Fruit fly (Drosophila melanogaster): Measurements from ENCODE around the gene CG42762.

Gene CG42762

DNA sequence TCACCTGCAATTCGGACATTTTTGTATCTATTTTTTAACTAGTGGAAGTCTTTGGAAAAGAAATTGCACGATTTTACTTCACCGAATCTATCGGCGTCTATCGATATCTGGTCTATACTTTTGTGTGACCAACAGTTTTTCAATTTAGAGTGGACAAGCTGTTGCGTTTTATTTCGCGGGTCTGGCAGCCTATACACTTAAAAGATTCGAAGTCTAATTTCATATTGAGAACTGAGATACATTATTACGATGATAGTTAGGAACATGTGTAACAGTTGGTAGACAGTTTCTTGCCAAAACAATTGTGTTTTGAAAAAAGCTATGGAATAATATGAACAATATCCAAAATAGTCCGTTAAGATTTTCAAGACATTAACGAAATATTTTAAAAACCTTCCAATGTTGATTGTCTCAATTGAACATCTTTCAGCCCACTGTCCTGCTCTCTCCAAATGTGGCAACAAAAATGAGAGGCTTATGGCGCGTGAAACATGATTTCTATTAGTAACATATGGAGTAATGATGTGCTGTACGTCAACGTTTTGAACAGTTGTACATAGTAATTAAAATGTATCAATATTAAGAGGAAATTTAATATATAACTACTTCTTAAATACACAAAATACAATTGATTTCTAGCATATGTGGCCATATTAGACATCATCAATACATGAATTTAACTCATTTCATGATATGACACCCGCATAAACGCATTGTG is 18.6 kb upstream of the CG42762 start, which contains the start of gene Acbp1 (continued):
- TF ChIP-seq CG15011 (GFP tag; optimal IDR thresholded peaks at IDR 0.05) (peak; percentile 97), Aef1 (GFP tag; IDR thresholded peaks at IDR 0.05) (peak; percentile 90), CG18476 (GFP tag; optimal IDR thresholded peaks at IDR 0.05) (peak; percentile 94), CG18262 (tag; optimal IDR thresholded peaks at IDR 0.05) (peak; percentile 99), Doc3 (GFP tag; IDR thresholded peaks at IDR 0.05; ENCODE audit: partially characterized antibody) (peak; percentile 80), psq (GFP tag; optimal IDR thresholded peaks at IDR 0.05) (peak; percentile 64), Dp (GFP tag; optimal IDR thresholded peaks at IDR 0.05) (peak; percentile 61), CG4854 (GFP tag; optimal IDR thresholded peaks at IDR 0.05) (peak; percentile 88), ac (GFP tag; optimal IDR thresholded peaks at IDR 0.05) (peak; percentile 91), CG2889 (GFP tag; IDR thresholded peaks at IDR 0.05) (peak; percentile 87; the same call in 2 of the 3 replicates), ssp (GFP tag; IDR thresholded peaks at IDR 0.05) (peak; percentile 87), ewg (GFP tag; optimal IDR thresholded peaks at IDR 0.05) (peak; percentile 88), tx (GFP tag; optimal IDR thresholded peaks at IDR 0.05) (peak; percentile 97), CG13296 (GFP tag; optimal IDR thresholded peaks at IDR 0.05) (peak; percentile 99), CG10979 (tag; optimal IDR thresholded peaks at IDR 0.05) (peak; percentile 99), Myb (GFP tag; optimal IDR thresholded peaks at IDR 0.05) (peak; percentile 88), CG11247 (GFP tag; IDR thresholded peaks at IDR 0.05) (peak; percentile 89), emc (GFP tag; optimal IDR thresholded peaks at IDR 0.05) (peak; percentile 75), stwl (tag; optimal IDR thresholded peaks at IDR 0.05) (peak; percentile 96), sob (GFP tag; IDR thresholded peaks at IDR 0.05) (peak; percentile 94), so (GFP tag; IDR thresholded peaks at IDR 0.05) (peak; percentile 94), fu2 (GFP tag; optimal IDR thresholded peaks at IDR 0.05) (peak; percentile 96), TFAM (GFP tag; optimal IDR thresholded peaks at IDR 0.05) (peak; percentile 84), mld (GFP tag; IDR thresholded peaks at IDR 0.05; ENCODE audit: partially characterized antibody) (peak; percentile 81; the same call in 2 of the 3 replicates), Max (GFP tag; optimal IDR thresholded peaks at IDR 0.05) (peak; percentile 92), Elba2 (GFP tag; optimal IDR thresholded peaks at IDR 0.05) (peak; percentile 60), ato (GFP tag; IDR thresholded peaks at IDR 0.05; ENCODE audit: partially characterized antibody) (peak; percentile 68), seq (GFP tag; IDR thresholded peaks at IDR 0.05) (peak; percentile 93), CG34224 (GFP tag; IDR thresholded peaks at IDR 0.05; ENCODE audit: partially characterized antibody) (peak; percentile 83; the same call in 2 of the 3 replicates), CG17359 (tag; optimal IDR thresholded peaks at IDR 0.05) (peak; percentile 96), pfk (GFP tag; optimal IDR thresholded peaks at IDR 0.05) (peak; percentile 71), chif (GFP tag; optimal IDR thresholded peaks at IDR 0.05) (peak; percentile 91 to 95), CG15073 (GFP tag; optimal IDR thresholded peaks at IDR 0.05) (peak; percentile 71), Fer2 (tag; optimal IDR thresholded peaks at IDR 0.05) (peak; percentile 93), CG7745 (tag; optimal IDR thresholded peaks at IDR 0.05) (peak; percentile 93), CG6175 (GFP tag; IDR thresholded peaks at IDR 0.05) (peak; percentile 86), YL-1 (GFP tag; optimal IDR thresholded peaks at IDR 0.05) (peak; percentile 97), knrl (GFP tag; IDR thresholded peaks at IDR 0.05; ENCODE audit: partially characterized antibody) (peak; percentile 77), CG10321 (GFP tag; IDR thresholded peaks at IDR 0.05) (peak; percentile 67), ATbp (GFP tag; optimal IDR thresholded peaks at IDR 0.05) (peak; percentile 95), CoRest (tag; optimal IDR thresholded peaks at IDR 0.05) (peak; percentile 97), lola (GFP tag; optimal IDR thresholded peaks at IDR 0.05) (peak in 1 of 3 experiments; percentile 99), rib (GFP tag; IDR thresholded peaks at IDR 0.05) (peak; percentile 84), CG1529 (GFP tag; optimal IDR thresholded peaks at IDR 0.05) (peak; percentile 94), CG11504 (tag; optimal IDR thresholded peaks at IDR 0.05) (peak; percentile 96), CG17361 (GFP tag; IDR thresholded peaks at IDR 0.05) (peak; percentile 96), nom (GFP tag; optimal IDR thresholded peaks at IDR 0.05) (peak; percentile 97), HLHmδ (GFP tag; optimal IDR thresholded peaks at IDR 0.05) (no peak)
